Worm (Caenorhabditis elegans) whole organism, L4 larva: Measurements from ENCODE around the gene B0302.2.
A peak's percentile ranks its signal among the peaks of the same experiment; 100 is the strongest.

ENCODE experiments used
- D1046.2 ChIP-seq: fragments of 200-800 bp; sonication (Bioruptor generic); IDR thresholded peaks from 2 replicates; pipeline ENCODE4 v1.3.6; 2022; ENCODE audit warnings: missing genetic modification characterization, missing compliant biosample characterization
- F49E8.2 ChIP-seq: sonication (generic microtip); optimal IDR thresholded peaks from 2 replicates; lab custom pipeline; 2016; ENCODE audit warnings: missing compliant biosample characterization, mild to moderate bottlenecking, missing genetic modification characterization, borderline replicate concordance
- R02D3.7 ChIP-seq: fragments of 150-350 bp; sonication (generic microtip); optimal IDR thresholded peaks from 3 replicates; lab custom pipeline; 2014; ENCODE audit warnings: missing biosample characterization, missing genetic modification characterization
- Y48G9A.11 ChIP-seq: fragments of 200-800 bp; sonication (Bioruptor generic); IDR thresholded peaks from 2 replicates; pipeline ENCODE4 v1.3.6; 2022; ENCODE audit warnings: missing genetic modification reagents, missing genetic modification characterization, missing compliant biosample characterization
- ZK337.2 ChIP-seq: fragments of 200-800 bp; sonication (Bioruptor generic); IDR thresholded peaks from 2 replicates; pipeline ENCODE4 v1.3.6; 2022; ENCODE audit warnings: missing genetic modification reagents, missing genetic modification characterization, missing compliant biosample characterization
- aha-1 ChIP-seq: fragments of 150-350 bp; peaks from one replicate; lab custom pipeline; 2014; ENCODE audit warnings: missing biosample characterization, missing genetic modification characterization
- aly-2 ChIP-seq: sonication (generic microtip); optimal IDR thresholded peaks from 2 replicates; lab custom pipeline; 2018; ENCODE audit warnings: missing biosample characterization, missing genetic modification characterization
- ama-1 ChIP-seq: fragments of 150-350 bp; optimal IDR thresholded peaks from 2 replicates; lab custom pipeline; 2014; ENCODE audit warnings: inconsistent platforms, mixed read lengths
- arid-1 ChIP-seq: fragments of 200-800 bp; sonication (Bioruptor generic); conservative IDR thresholded peaks from 2 replicates; pipeline ENCODE4 v1.3.6; 2022; ENCODE audit warnings: missing genetic modification reagents, missing genetic modification characterization, missing compliant biosample characterization
- attf-4 ChIP-seq: sonication (generic microtip); optimal IDR thresholded peaks from 3 replicates; lab custom pipeline; 2017; ENCODE audit warnings: missing biosample characterization, missing genetic modification characterization
- ceh-20 ChIP-seq: fragments of 200-800 bp; sonication (Bioruptor generic); IDR thresholded peaks from 2 replicates; pipeline ENCODE4 v1.3.6; 2022; ENCODE audit warnings: missing genetic modification reagents, missing genetic modification characterization, missing compliant biosample characterization
- ceh-28 ChIP-seq: fragments of 150-350 bp; optimal IDR thresholded peaks from 2 replicates; lab custom pipeline; 2014; ENCODE audit warnings: missing biosample characterization, missing genetic modification reagents, missing genetic modification characterization
- ceh-32 ChIP-seq: sonication (generic microtip); optimal IDR thresholded peaks from 2 replicates; lab custom pipeline; 2016; ENCODE audit warnings: mild to moderate bottlenecking, missing genetic modification characterization, missing compliant biosample characterization; ENCODE audit not compliant: poor library complexity
- ceh-44 ChIP-seq: fragments of 200-800 bp; sonication (Bioruptor generic); IDR thresholded peaks from 2 replicates; pipeline ENCODE4 v1.3.6; 2022; ENCODE audit warnings: missing genetic modification reagents, missing genetic modification characterization, missing compliant biosample characterization
- dmd-6 ChIP-seq: fragments of 200-800 bp; sonication (Bioruptor generic); IDR thresholded peaks from 2 replicates; pipeline ENCODE4 v1.3.6; 2022; ENCODE audit warnings: missing genetic modification reagents, missing genetic modification characterization, missing compliant biosample characterization
- dmd-9 ChIP-seq: fragments of 200-800 bp; sonication (Bioruptor generic); IDR thresholded peaks from 2 replicates; pipeline ENCODE4 v1.3.6; 2022; ENCODE audit warnings: missing genetic modification reagents, missing genetic modification characterization, missing compliant biosample characterization
- dpl-1 ChIP-seq: fragments of 150-350 bp; optimal IDR thresholded peaks from 2 replicates; lab custom pipeline; 2014; ENCODE audit warnings: missing biosample characterization, missing genetic modification reagents, missing genetic modification characterization
- duxl-1 ChIP-seq: sonication (generic microtip); optimal IDR thresholded peaks from 2 replicates; lab custom pipeline; 2016; ENCODE audit warnings: mild to moderate bottlenecking, missing genetic modification characterization, moderate library complexity, missing compliant biosample characterization; ENCODE audit not compliant: poor library complexity
- dve-1 ChIP-seq: sonication (generic microtip); optimal IDR thresholded peaks from 2 replicates; lab custom pipeline; 2017; ENCODE audit warnings: antibody characterized with exemption, mild to moderate bottlenecking, missing genetic modification characterization, missing compliant biosample characterization; ENCODE audit not compliant: insufficient read depth
- egl-27 ChIP-seq: sonication (generic microtip); optimal IDR thresholded peaks from 3 replicates; lab custom pipeline; 2017; ENCODE audit warnings: missing biosample characterization, missing genetic modification reagents, missing genetic modification characterization
- hlh-30 ChIP-seq: sonication (generic microtip); optimal IDR thresholded peaks from 2 replicates; lab custom pipeline; 2017; ENCODE audit warnings: antibody characterized with exemption, mild to moderate bottlenecking, missing genetic modification characterization, missing compliant biosample characterization; ENCODE audit not compliant: insufficient read depth
- lim-7 ChIP-seq: fragments of 200-800 bp; sonication (Bioruptor generic); IDR thresholded peaks from 2 replicates; pipeline ENCODE4 v1.3.6; 2022; ENCODE audit warnings: missing genetic modification characterization, missing compliant biosample characterization
- lin-1 ChIP-seq: fragments of 200-800 bp; sonication (Bioruptor generic); IDR thresholded peaks from 2 replicates; pipeline ENCODE4 v1.3.6; 2022; ENCODE audit warnings: missing genetic modification reagents, missing genetic modification characterization, missing compliant biosample characterization
- lin-13 ChIP-seq: fragments of 150-350 bp; optimal IDR thresholded peaks from 2 replicates; lab custom pipeline; 2014; ENCODE audit warnings: missing biosample characterization, missing genetic modification reagents, missing genetic modification characterization
- lin-38 ChIP-seq: fragments of 200-800 bp; sonication (Bioruptor generic); IDR thresholded peaks from 2 replicates; pipeline ENCODE4 v1.3.6; 2022; ENCODE audit warnings: missing genetic modification reagents, missing genetic modification characterization, missing compliant biosample characterization
- mdl-1 ChIP-seq, 2 experiments: fragments of 150-350 bp in 1 of 2; sonication (generic microtip) in 1 of 2; optimal IDR thresholded peaks; 2 replicates each; lab custom pipeline; 2014 to 2017; ENCODE audit warnings: missing biosample characterization in 2 of 2, missing genetic modification characterization in 2 of 2
- mdt-29 ChIP-seq: fragments of 200-800 bp; sonication (Bioruptor generic); IDR thresholded peaks from 2 replicates; pipeline ENCODE4 v1.3.6; 2022; ENCODE audit warnings: missing genetic modification reagents, missing genetic modification characterization, missing compliant biosample characterization
- mes-2 ChIP-seq: sonication (generic microtip); optimal IDR thresholded peaks from 2 replicates; lab custom pipeline; 2016; ENCODE audit warnings: missing genotype, mild to moderate bottlenecking, missing genetic modification characterization, missing compliant biosample characterization; ENCODE audit not compliant: poor library complexity, severe bottlenecking
- mxl-3 ChIP-seq: fragments of 200-800 bp; sonication (Bioruptor generic); optimal IDR thresholded peaks from 2 replicates; lab custom pipeline; 2018; ENCODE audit warnings: mild to moderate bottlenecking, missing genetic modification characterization, missing compliant biosample characterization
- nhr-102 ChIP-seq: sonication (generic microtip); optimal IDR thresholded peaks from 2 replicates; lab custom pipeline; 2016; ENCODE audit warnings: mild to moderate bottlenecking, missing genetic modification characterization, moderate library complexity, missing compliant biosample characterization
- nhr-11 ChIP-seq: fragments of 150-350 bp; optimal IDR thresholded peaks from 2 replicates; lab custom pipeline; 2014; ENCODE audit warnings: missing biosample characterization, missing genetic modification characterization
- nhr-111 ChIP-seq: fragments of 200-800 bp; sonication (Bioruptor generic); optimal IDR thresholded peaks from 2 replicates; lab custom pipeline; 2018; ENCODE audit warnings: mild to moderate bottlenecking, missing genetic modification characterization, missing compliant biosample characterization
- nhr-237 ChIP-seq: sonication (generic microtip); optimal IDR thresholded peaks from 2 replicates; lab custom pipeline; 2017; ENCODE audit warnings: missing biosample characterization, missing genetic modification characterization
- nhr-28 ChIP-seq: fragments of 150-350 bp; optimal IDR thresholded peaks from 2 replicates; lab custom pipeline; 2014; ENCODE audit warnings: missing biosample characterization, missing genetic modification characterization
- nhr-42 ChIP-seq: fragments of 200-800 bp; sonication (Bioruptor generic); IDR thresholded peaks from 2 replicates; pipeline ENCODE4 v1.3.6; 2022; ENCODE audit warnings: missing genetic modification characterization, missing compliant biosample characterization
- nhr-48 ChIP-seq: sonication (generic microtip); optimal IDR thresholded peaks from 2 replicates; lab custom pipeline; 2016; ENCODE audit warnings: mild to moderate bottlenecking, missing genetic modification characterization, missing compliant biosample characterization
- pha-4 ChIP-seq, 2 experiments: fragments of 150-350 bp in 1 of 2; fragments of 200-800 bp in 1 of 2; sonication (Bioruptor generic) in 1 of 2; IDR thresholded peaks in 1 of 2; optimal IDR thresholded peaks in 1 of 2; 2 replicates each; pipeline versions ENCODE4 v1.3.6 to Lab custom; 2014 to 2022; ENCODE audit warnings: missing genetic modification characterization in 2 of 2, missing genetic modification reagents in 2 of 2, missing biosample characterization in 1 of 2, missing compliant biosample characterization in 1 of 2
- php-3 ChIP-seq: fragments of 200-800 bp; sonication (Bioruptor generic); IDR thresholded peaks from 2 replicates; pipeline ENCODE4 v1.3.6; 2022; ENCODE audit warnings: missing genetic modification reagents, missing genetic modification characterization, missing compliant biosample characterization
- rbr-2 ChIP-seq: sonication (generic microtip); optimal IDR thresholded peaks from 2 replicates; lab custom pipeline; 2016; ENCODE audit warnings: missing genotype, missing genetic modification characterization, missing compliant biosample characterization
- set-16 ChIP-seq: fragments of 200-800 bp; sonication (Bioruptor generic); IDR thresholded peaks from 2 replicates; pipeline ENCODE4 v1.3.6; 2022; ENCODE audit warnings: missing genetic modification reagents, missing genetic modification characterization, missing compliant biosample characterization
- snpc-1.2 ChIP-seq: fragments of 200-800 bp; sonication (Bioruptor generic); IDR thresholded peaks from 2 replicates; pipeline ENCODE4 v1.3.6; 2022; ENCODE audit warnings: missing genetic modification reagents, missing genetic modification characterization, missing compliant biosample characterization
- spr-1 ChIP-seq: sonication (generic microtip); optimal IDR thresholded peaks from 2 replicates; lab custom pipeline; 2016; ENCODE audit warnings: mild to moderate bottlenecking, missing genetic modification characterization, missing compliant biosample characterization
- tra-1 ChIP-seq: fragments of 200-800 bp; sonication (Bioruptor generic); IDR thresholded peaks from 2 replicates; pipeline ENCODE4 v1.3.6; 2022; ENCODE audit warnings: missing genetic modification reagents, missing genetic modification characterization, missing compliant biosample characterization
- unc-130 ChIP-seq: sonication (generic microtip); optimal IDR thresholded peaks from 2 replicates; lab custom pipeline; 2016; ENCODE audit warnings: missing genetic modification reagents, missing genetic modification characterization, missing compliant biosample characterization
- unc-62 ChIP-seq, 3 experiments: fragments of 150-350 bp in 1 of 3; sonication (generic microtip); optimal IDR thresholded peaks in 2 of 3; peaks in 1 of 3; 1 replicate in 1 of 3; 2 replicates in 2 of 3; lab custom pipeline; 2014 to 2017; ENCODE audit warnings: missing biosample characterization in 3 of 3, missing genetic modification characterization in 3 of 3, missing genetic modification reagents in 3 of 3, missing genotype in 1 of 3
- vab-7 ChIP-seq: fragments of 200-800 bp; sonication (Bioruptor generic); IDR thresholded peaks from 2 replicates; pipeline ENCODE4 v1.3.6; 2022; ENCODE audit warnings: missing genetic modification reagents, missing genetic modification characterization, missing compliant biosample characterization
- zfp-3 ChIP-seq: fragments of 200-800 bp; sonication (Bioruptor generic); conservative IDR thresholded peaks from 2 replicates; pipeline ENCODE4 v1.3.6; 2022; ENCODE audit warnings: missing genetic modification reagents, missing genetic modification characterization, missing compliant biosample characterization

The B0302.2 gene

ce11 chrX:17215753-17216152 is 37.4 kb downstream of the B0302.2 start:
- TF ChIP-seq mdt-29 (no peak), aha-1 (peak; percentile 59), mdl-1 (tag; optimal IDR thresholded peaks at IDR 0.05; lab: Kevin White, UChicago) (no peak), ceh-28 (tag; lab: Kevin White, UChicago) (no peak), egl-27 (tag; lab: Kevin White, UChicago) (no peak), dmd-9 (GFP tag; lab: Robert Waterston, UW) (peak; percentile 40; the same call in 1 of the 2 replicates), pha-4 (GFP tag; IDR thresholded peaks at IDR 0.05; lab: Robert Waterston, UW) (peak; percentile 7; the same call in 1 of the 2 replicates), pha-4 (tag; optimal IDR thresholded peaks at IDR 0.05; lab: Kevin White, UChicago) (no peak), set-16 (GFP tag; lab: Robert Waterston, UW) (peak; percentile 61)

DNA sequence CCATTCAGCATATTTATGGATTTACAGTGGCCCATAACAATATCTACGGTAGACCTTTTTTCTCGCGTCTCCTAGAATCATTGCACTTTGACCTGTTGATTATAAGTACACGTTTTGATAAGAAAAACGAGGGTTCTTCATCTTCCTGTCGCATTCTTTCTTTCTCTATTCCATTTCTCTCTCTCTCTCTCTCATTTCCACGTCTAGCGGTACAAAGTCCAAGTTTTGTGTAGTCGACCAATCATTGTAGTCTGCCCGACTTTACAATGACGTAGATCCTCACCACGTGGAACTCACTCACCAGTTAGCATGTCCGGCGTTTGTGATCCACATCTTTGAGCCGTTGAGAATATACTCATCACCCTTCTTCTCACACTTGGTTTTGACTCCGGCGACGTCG is 37.8 kb downstream of the B0302.2 start:
- no peak for TF ChIP-seq snpc-1.2
- peak; percentile 63 for TF ChIP-seq hlh-30 (tag; lab: Kevin White, UChicago)
- no peak for TF ChIP-seq F49E8.2 (tag; lab: Kevin White, UChicago)
- TF ChIP-seq nhr-48 (tag; lab: Kevin White, UChicago): peak; percentile 4
- TF ChIP-seq unc-62 (GFP tag; optimal IDR thresholded peaks at IDR 0.05 in 1 of 2; lab: Kevin White, UChicago): no peak
- no peak for TF ChIP-seq unc-62 (tag; optimal IDR thresholded peaks at IDR 0.05; lab: Kevin White, UChicago)
- TF ChIP-seq lin-13: no peak
- no peak for TF ChIP-seq zfp-3 (GFP tag; lab: Robert Waterston, UW)
- TF ChIP-seq Y48G9A.11 (GFP tag; lab: Robert Waterston, UW): no peak
- no peak for TF ChIP-seq attf-4 (tag; lab: Kevin White, UChicago)
- TF ChIP-seq ama-1 (lab: Kevin White, UChicago): no peak
- peak; percentile 0 for TF ChIP-seq mes-2 (tag; lab: Kevin White, UChicago)
- no peak for TF ChIP-seq rbr-2 (tag; lab: Kevin White, UChicago)
- no peak for TF ChIP-seq nhr-237 (tag; lab: Kevin White, UChicago)
- peak; percentile 86 for TF ChIP-seq nhr-11 (tag; lab: Kevin White, UChicago)
- no peak for TF ChIP-seq unc-130 (GFP tag; lab: Kevin White, UChicago)
- TF ChIP-seq mxl-3 (GFP tag; lab: Kevin White, UChicago): peak; percentile 79
- no peak for TF ChIP-seq D1046.2
- TF ChIP-seq egl-27 (tag; lab: Kevin White, UChicago): no peak
- TF ChIP-seq lim-7 (GFP tag; lab: Robert Waterston, UW): no peak
- TF ChIP-seq php-3 (GFP tag; lab: Robert Waterston, UW): no peak
- no peak for TF ChIP-seq mdt-29
- no peak for TF ChIP-seq lin-38 (GFP tag; lab: Robert Waterston, UW)
- TF ChIP-seq nhr-102: no peak
- TF ChIP-seq pha-4 (GFP tag; IDR thresholded peaks at IDR 0.05; lab: Robert Waterston, UW): peak; percentile 4; the same call in 1 of the 2 replicates
- no peak for TF ChIP-seq pha-4 (tag; optimal IDR thresholded peaks at IDR 0.05; lab: Kevin White, UChicago)
- TF ChIP-seq dve-1 (tag; lab: Kevin White, UChicago): peak; percentile 50
- TF ChIP-seq dpl-1 (GFP tag; lab: Kevin White, UChicago): no peak
- no peak for TF ChIP-seq nhr-111 (GFP tag; lab: Kevin White, UChicago)
- peak; percentile 92 for TF ChIP-seq nhr-28
- TF ChIP-seq R02D3.7 (tag; lab: Kevin White, UChicago): no peak
- TF ChIP-seq lin-1 (GFP tag; lab: Robert Waterston, UW): 0 out of 2 replicates have a peak, but pooled peaks have one; percentile 16
- no peak for TF ChIP-seq spr-1 (tag; lab: Kevin White, UChicago)
- no peak for TF ChIP-seq vab-7 (GFP tag; lab: Robert Waterston, UW)
- TF ChIP-seq duxl-1 (tag; lab: Kevin White, UChicago): no peak
- TF ChIP-seq arid-1 (GFP tag; lab: Robert Waterston, UW): no peak
- no peak for TF ChIP-seq ceh-20
- TF ChIP-seq nhr-42 (GFP tag; lab: Robert Waterston, UW): no peak
- TF ChIP-seq aly-2 (tag; lab: Kevin White, UChicago): no peak
- TF ChIP-seq ceh-32 (tag; lab: Kevin White, UChicago): no peak
- TF ChIP-seq aha-1: no peak
- 0 out of 2 replicates have a peak, but pooled peaks have one; percentile 30 for TF ChIP-seq tra-1 (GFP tag; lab: Robert Waterston, UW)
- peak; percentile 58 for TF ChIP-seq dmd-6 (GFP tag; lab: Robert Waterston, UW)
- no peak for TF ChIP-seq ceh-44 (GFP tag; lab: Robert Waterston, UW)
- no peak for TF ChIP-seq ZK337.2 (GFP tag; lab: Robert Waterston, UW)
